Fruit fly (Drosophila melanogaster): ENCODE data around the gene PolZ2.

Gene PolZ2

DNA sequence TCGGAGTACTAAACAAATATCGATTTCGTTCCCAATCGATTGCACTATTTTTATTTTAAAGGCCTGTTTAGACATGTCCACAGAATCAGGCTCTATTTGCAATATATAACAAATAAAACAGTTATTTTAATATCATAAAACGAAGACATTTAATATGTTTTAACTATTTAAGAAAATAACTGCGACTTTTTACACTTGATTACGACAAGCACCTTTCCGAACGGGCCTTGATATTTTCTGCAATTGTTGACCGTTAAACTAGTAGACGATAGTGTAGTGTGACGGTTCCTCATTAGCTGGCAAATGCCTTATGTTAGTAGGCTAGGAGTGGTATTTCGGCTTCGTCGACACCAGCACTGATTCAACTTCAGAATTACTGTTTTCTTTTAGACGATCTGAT lies 20.1 kb upstream of the PolZ2 start, which contains the start of the genes CG2931 and Rheb (continued):
- TF ChIP-seq CG6791 (GFP tag; IDR thresholded peaks at IDR 0.05; ENCODE audit: partially characterized antibody) (peak; percentile 60), Sin3A (optimal IDR thresholded peaks at IDR 0.05) (peak; percentile 71), CG10979 (tag; optimal IDR thresholded peaks at IDR 0.05) (peak; percentile 58), CG11695 (GFP tag; IDR thresholded peaks at IDR 0.05) (0 out of 3 replicates have a peak, but pooled peaks have one; percentile 21), maf-S (GFP tag; optimal IDR thresholded peaks at IDR 0.05) (peak; percentile 53), gfzf (GFP tag; optimal IDR thresholded peaks at IDR 0.05) (peak; percentile 92), Vsx1 (GFP tag; optimal IDR thresholded peaks at IDR 0.05) (no peak), CHES-1-like (GFP tag; optimal IDR thresholded peaks at IDR 0.05) (no peak), CG1792 (GFP tag; optimal IDR thresholded peaks at IDR 0.05) (no peak), Dip2 (GFP tag; IDR thresholded peaks at IDR 0.05) (no peak), Sox100B (GFP tag; optimal IDR thresholded peaks at IDR 0.05) (peak; percentile 26), CG6175 (GFP tag; IDR thresholded peaks at IDR 0.05) (no peak), cato (GFP tag; optimal IDR thresholded peaks at IDR 0.05; ENCODE audit: borderline replicate concordance) (no peak), nerfin-2 (GFP tag; IDR thresholded peaks at IDR 0.05; ENCODE audit: partially characterized antibody) (0 out of 2 replicates have a peak, but pooled peaks have one; percentile 30), slou (GFP tag; optimal IDR thresholded peaks at IDR 0.05) (peak; percentile 62), seq (GFP tag; IDR thresholded peaks at IDR 0.05) (0 out of 2 replicates have a peak, but pooled peaks have one; percentile 47), kay (GFP tag; optimal IDR thresholded peaks at IDR 0.05) (peak; percentile 51), tin (GFP tag; optimal IDR thresholded peaks at IDR 0.05) (peak; percentile 67), al (GFP tag; IDR thresholded peaks at IDR 0.05) (peak; percentile 45; the same call in 1 of the 2 replicates), hth (optimal IDR thresholded peaks at IDR 0.05) (no peak), CG13296 (GFP tag; optimal IDR thresholded peaks at IDR 0.05) (peak; percentile 23), CG12769 (tag; optimal IDR thresholded peaks at IDR 0.05) (no peak), CG18764 (GFP tag; optimal IDR thresholded peaks at IDR 0.05) (peak; percentile 62), HLH54F (GFP tag; optimal IDR thresholded peaks at IDR 0.05) (peak; percentile 46), caup (GFP tag; optimal IDR thresholded peaks at IDR 0.05; ENCODE audit: severe bottlenecking) (no peak), pho (GFP tag; optimal IDR thresholded peaks at IDR 0.05) (peak; percentile 43), vnd (GFP tag; IDR thresholded peaks at IDR 0.05; ENCODE audit: partially characterized antibody) (peak; percentile 74), wdn (GFP tag; IDR thresholded peaks at IDR 0.05) (no peak), sug (tag; optimal IDR thresholded peaks at IDR 0.05) (peak; percentile 63), luna (GFP tag; optimal IDR thresholded peaks at IDR 0.05) (no peak), sd (tag; optimal IDR thresholded peaks at IDR 0.05) (no peak), Blimp-1 (GFP tag; optimal IDR thresholded peaks at IDR 0.05) (peak; percentile 60), fru (optimal IDR thresholded peaks at IDR 0.05) (no peak), kah (GFP tag; optimal IDR thresholded peaks at IDR 0.05) (no peak), NK7.1 (GFP tag; optimal IDR thresholded peaks at IDR 0.05) (no peak), Chrac-16 (GFP tag; optimal IDR thresholded peaks at IDR 0.05) (peak; percentile 67), Ssrp (tag; optimal IDR thresholded peaks at IDR 0.05) (peak; percentile 37), unc-4 (GFP tag; IDR thresholded peaks at IDR 0.05; ENCODE audit: partially characterized antibody) (peak; percentile 78), wek (GFP tag; optimal IDR thresholded peaks at IDR 0.05) (no peak), Hmx (GFP tag; optimal IDR thresholded peaks at IDR 0.05) (peak; percentile 48), CG8359 (GFP tag; optimal IDR thresholded peaks at IDR 0.05; ENCODE audit: borderline replicate concordance) (no peak), CG13775 (GFP tag; optimal IDR thresholded peaks at IDR 0.05) (peak; percentile 70), CG12104 (GFP tag; optimal IDR thresholded peaks at IDR 0.05) (no peak), Mad (GFP tag; optimal IDR thresholded peaks at IDR 0.05) (peak; percentile 44), CG5180 (GFP tag; optimal IDR thresholded peaks at IDR 0.05) (no peak), Asciz (GFP tag; optimal IDR thresholded peaks at IDR 0.05) (no peak), CG10654 (GFP tag; optimal IDR thresholded peaks at IDR 0.05) (peak; percentile 56), CG15269 (tag; optimal IDR thresholded peaks at IDR 0.05) (peak; percentile 68), jumu (GFP tag; optimal IDR thresholded peaks at IDR 0.05) (peak; percentile 30), ro (GFP tag; IDR thresholded peaks at IDR 0.05) (no peak), CG11723 (GFP tag; optimal IDR thresholded peaks at IDR 0.05) (peak; percentile 8)

Measured in whole organism, embryonic.